Fruit fly (Drosophila melanogaster): ENCODE measurements around the gene CG14450.

DNA sequence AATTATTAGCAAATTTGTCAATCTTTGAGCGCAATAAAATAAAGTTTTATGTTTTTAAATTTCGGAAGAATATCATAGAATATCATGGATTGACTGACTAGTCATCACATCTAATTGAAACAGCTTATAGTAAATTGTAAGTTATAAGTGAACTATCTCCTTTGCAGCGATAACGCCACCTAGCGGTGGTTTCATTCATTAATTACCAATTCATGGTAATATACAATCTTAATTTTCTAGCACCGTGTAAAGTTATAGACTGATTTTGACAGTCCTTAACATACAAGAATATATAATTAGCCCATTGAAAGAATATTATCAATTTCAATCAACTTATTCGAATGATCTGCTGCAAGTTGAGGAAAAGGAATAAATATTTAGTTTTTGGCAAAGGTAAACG lies 14.0 kb downstream of the CG14450 start:
- TF ChIP-seq dmrt93B (GFP tag; optimal IDR thresholded peaks at IDR 0.05) (no peak), brk (GFP tag; optimal IDR thresholded peaks at IDR 0.05) (no peak), Rel (GFP tag; optimal IDR thresholded peaks at IDR 0.05) (no peak), Rel (tag; optimal IDR thresholded peaks at IDR 0.05) (no peak), dl (GFP tag; optimal IDR thresholded peaks at IDR 0.05; ENCODE audit: insufficient read depth in 1 of 2, partially characterized antibody in 2 of 2) (no peak), fru (GFP tag; optimal IDR thresholded peaks at IDR 0.05) (no peak), OdsH (GFP tag; optimal IDR thresholded peaks at IDR 0.05) (no peak)
